Worm (Caenorhabditis elegans): ENCODE data around the gene M163.7.
A peak's percentile ranks its signal among the peaks of the same experiment; 100 is the strongest.

Gene M163.7

DNA sequence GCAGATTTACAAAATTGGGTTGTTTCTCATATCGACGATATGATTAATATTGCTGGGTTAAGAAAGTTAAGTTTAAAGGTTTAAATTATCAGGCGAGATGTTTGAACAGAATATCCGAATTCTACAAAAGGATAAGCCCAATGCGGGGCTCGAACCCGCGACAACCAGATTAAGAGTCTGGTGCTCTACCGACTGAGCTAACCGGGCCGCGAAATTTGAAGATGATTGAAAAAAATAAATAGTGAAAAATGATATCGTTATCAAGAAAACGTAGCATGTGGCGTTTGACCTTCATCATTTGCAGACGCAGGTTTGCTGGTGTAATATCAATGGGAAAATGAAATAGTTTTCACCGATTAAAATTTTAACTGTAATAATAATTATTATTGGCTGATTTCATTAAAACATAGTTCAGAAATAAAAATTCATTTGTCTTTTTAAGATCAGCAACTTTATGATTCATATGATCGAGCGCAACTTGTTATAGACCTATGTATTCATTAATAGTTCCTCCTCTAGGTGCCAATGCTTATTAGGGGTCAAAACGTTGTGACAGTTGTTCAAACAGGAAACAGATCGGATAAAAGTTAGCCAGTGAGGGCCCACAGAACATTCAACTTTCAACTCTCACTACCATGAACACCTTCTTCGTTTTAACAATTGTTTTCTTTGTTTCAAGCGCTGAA is 14.3 kb downstream of the M163.7 start, which contains the start of gene M163.11:
Gene M163.11 (plus strand): TSS at position 636 of the 686 bp plus-strand sequence.
- TF ChIP-seq nhr-48 (tag; optimal IDR thresholded peaks at IDR 0.05) (peak; percentile 1), set-16 (GFP tag; IDR thresholded peaks at IDR 0.05) (no peak), ceh-44 (GFP tag; IDR thresholded peaks at IDR 0.05) (peak; percentile 26; the same call in 1 of the 2 replicates), lir-3 (tag; optimal IDR thresholded peaks at IDR 0.05) (no peak), lin-13 (GFP tag; optimal IDR thresholded peaks at IDR 0.05) (peak; percentile 27), F44E2.7 (GFP tag; IDR thresholded peaks at IDR 0.05) (0 out of 2 replicates have a peak, but pooled peaks have one; percentile 62), nhr-111 (GFP tag; optimal IDR thresholded peaks at IDR 0.05) (no peak), dmd-9 (GFP tag; IDR thresholded peaks at IDR 0.05) (no peak), lim-7 (GFP tag; IDR thresholded peaks at IDR 0.05) (peak; percentile 81), ztf-11 (tag; optimal IDR thresholded peaks at IDR 0.05) (no peak), unc-39 (tag; optimal IDR thresholded peaks at IDR 0.05) (no peak), lin-29 (GFP tag; IDR thresholded peaks at IDR 0.05) (no peak), nhr-42 (GFP tag; IDR thresholded peaks at IDR 0.05) (peak; percentile 74), ceh-32 (tag; optimal IDR thresholded peaks at IDR 0.05; ENCODE audit: poor library complexity) (no peak), ama-1 (optimal IDR thresholded peaks at IDR 0.05) (no peak), lsy-2 (tag; optimal IDR thresholded peaks at IDR 0.05) (no peak), F37D6.2 (tag; optimal IDR thresholded peaks at IDR 0.05) (no peak), tra-1 (GFP tag; IDR thresholded peaks at IDR 0.05) (peak; percentile 74), hmg-1.1 (GFP tag; IDR thresholded peaks at IDR 0.05) (peak; percentile 24), ZK546.5 (tag; optimal IDR thresholded peaks at IDR 0.05) (no peak), egl-27 (tag; optimal IDR thresholded peaks at IDR 0.05) (no peak), mep-1 (tag; optimal IDR thresholded peaks at IDR 0.05) (peak; percentile 38), pqm-1 (tag; optimal IDR thresholded peaks at IDR 0.05) (no peak), arid-1 (GFP tag; conservative IDR thresholded peaks at IDR 0.05) (peak; percentile 72; the same call in 1 of the 2 replicates), nhr-77 (tag; optimal IDR thresholded peaks at IDR 0.05) (no peak), attf-4 (tag; optimal IDR thresholded peaks at IDR 0.05) (no peak), nhr-76 (tag; optimal IDR thresholded peaks at IDR 0.05) (no peak), skn-1 (tag; optimal IDR thresholded peaks at IDR 0.05) (no peak), mxl-3 (GFP tag; optimal IDR thresholded peaks at IDR 0.05) (peak; percentile 24), Y105C5A.15 (GFP tag; IDR thresholded peaks at IDR 0.05) (peak; percentile 83), nhr-25 (tag; optimal IDR thresholded peaks at IDR 0.05; ENCODE audit: borderline replicate concordance, insufficient read depth) (peak; percentile 30), php-3 (GFP tag; IDR thresholded peaks at IDR 0.05) (no peak), snpc-1.2 (GFP tag; IDR thresholded peaks at IDR 0.05) (peak; percentile 77), dmd-8 (GFP tag; IDR thresholded peaks at IDR 0.05) (peak; percentile 80), R02D3.7 (tag; optimal IDR thresholded peaks at IDR 0.05) (no peak), mdt-29 (GFP tag; IDR thresholded peaks at IDR 0.05) (peak; percentile 70), Y5F2A.4 (GFP tag; optimal IDR thresholded peaks at IDR 0.05) (peak; percentile 16), zip-2 (tag; optimal IDR thresholded peaks at IDR 0.05) (peak; percentile 61), duxl-1 (tag; optimal IDR thresholded peaks at IDR 0.05; ENCODE audit: poor library complexity) (peak; percentile 64), pha-4 (GFP tag; IDR thresholded peaks at IDR 0.05) (peak; percentile 82), pha-4 (tag; optimal IDR thresholded peaks at IDR 0.05) (no peak), fkh-10 (GFP tag; optimal IDR thresholded peaks at IDR 0.05) (no peak), lin-1 (GFP tag; IDR thresholded peaks at IDR 0.05) (peak; percentile 72; the same call in 1 of the 2 replicates), D1046.2 (GFP tag; IDR thresholded peaks at IDR 0.05) (peak; percentile 85; the same call in 1 of the 2 replicates), daf-12 (tag; optimal IDR thresholded peaks at IDR 0.05) (no peak), madf-5 (GFP tag; IDR thresholded peaks at IDR 0.05) (peak; percentile 36 to 72; a peak in 2 of 4 replicates), T26A8.4 (GFP tag; IDR thresholded peaks at IDR 0.05) (peak; percentile 22; the same call in 1 of the 2 replicates), nhr-11 (tag; optimal IDR thresholded peaks at IDR 0.05) (no peak), mxl-2 (GFP tag; conservative IDR thresholded peaks at IDR 0.05) (peak; percentile 72; the same call in 1 of the 2 replicates), ces-1 (GFP tag; optimal IDR thresholded peaks at IDR 0.05) (no peak), dpl-1 (GFP tag; optimal IDR thresholded peaks at IDR 0.05) (no peak)

Data from whole organism, L4 larva.